Worm (Caenorhabditis elegans) whole organism, L4 larva: ENCODE results near the gene C28A5.6.

Experiments used
- D1046.2 ChIP-seq: fragments of 200-800 bp; sonication (Bioruptor generic); IDR thresholded peaks from 2 replicates; pipeline ENCODE4 v1.3.6; 2022; ENCODE audit warnings: missing genetic modification characterization, missing compliant biosample characterization
- F10B5.3 ChIP-seq: sonication (generic microtip); optimal IDR thresholded peaks from 2 replicates; lab custom pipeline; 2016; ENCODE audit warnings: mild to moderate bottlenecking, missing genetic modification characterization, missing compliant biosample characterization
- F26F4.8 ChIP-seq: fragments of 200-800 bp; sonication (Bioruptor generic); conservative IDR thresholded peaks from 2 replicates; pipeline ENCODE4 v1.3.6; 2022; ENCODE audit warnings: missing genetic modification characterization, missing compliant biosample characterization
- F37D6.2 ChIP-seq: sonication (generic microtip); optimal IDR thresholded peaks from 2 replicates; lab custom pipeline; 2016; ENCODE audit warnings: mild to moderate bottlenecking, missing genetic modification characterization, missing compliant biosample characterization
- F44E2.7 ChIP-seq: fragments of 200-800 bp; sonication (Bioruptor generic); IDR thresholded peaks from 2 replicates; pipeline ENCODE4 v2.1.2; 2022; ENCODE audit warnings: missing genetic modification characterization, missing compliant biosample characterization
- R02D3.7 ChIP-seq: fragments of 150-350 bp; sonication (generic microtip); optimal IDR thresholded peaks from 3 replicates; lab custom pipeline; 2014; ENCODE audit warnings: missing biosample characterization, missing genetic modification characterization
- Y5F2A.4 ChIP-seq: fragments of 200-800 bp; sonication (Bioruptor generic); optimal IDR thresholded peaks from 2 replicates; lab custom pipeline; 2018; ENCODE audit warnings: mild to moderate bottlenecking, missing genetic modification characterization, missing compliant biosample characterization
- Y75B8A.6 ChIP-seq: fragments of 200-800 bp; sonication (Bioruptor generic); IDR thresholded peaks from 2 replicates; pipeline ENCODE4 v1.3.6; 2022; ENCODE audit warnings: missing genetic modification reagents, missing genetic modification characterization, missing compliant biosample characterization
- ZK546.5 ChIP-seq, 2 experiments: sonication (generic microtip); optimal IDR thresholded peaks; 2 replicates each; lab custom pipeline; 2017; ENCODE audit warnings: missing biosample characterization in 2 of 2, missing genetic modification characterization in 2 of 2
- aha-1 ChIP-seq: fragments of 150-350 bp; peaks from one replicate; lab custom pipeline; 2014; ENCODE audit warnings: missing biosample characterization, missing genetic modification characterization
- ama-1 ChIP-seq: fragments of 150-350 bp; optimal IDR thresholded peaks from 2 replicates; lab custom pipeline; 2014; ENCODE audit warnings: inconsistent platforms, mixed read lengths
- attf-4 ChIP-seq: sonication (generic microtip); optimal IDR thresholded peaks from 3 replicates; lab custom pipeline; 2017; ENCODE audit warnings: missing biosample characterization, missing genetic modification characterization
- ceh-32 ChIP-seq: sonication (generic microtip); optimal IDR thresholded peaks from 2 replicates; lab custom pipeline; 2016; ENCODE audit warnings: mild to moderate bottlenecking, missing genetic modification characterization, missing compliant biosample characterization; ENCODE audit not compliant: poor library complexity
- ceh-62 ChIP-seq: sonication (generic microtip); optimal IDR thresholded peaks from 2 replicates; lab custom pipeline; 2017; ENCODE audit warnings: missing biosample characterization, missing genetic modification characterization
- ceh-82 ChIP-seq: sonication (generic microtip); optimal IDR thresholded peaks from 2 replicates; lab custom pipeline; 2017; ENCODE audit warnings: missing biosample characterization, missing genetic modification characterization
- daf-12 ChIP-seq: fragments of 150-350 bp; optimal IDR thresholded peaks from 2 replicates; lab custom pipeline; 2014; ENCODE audit warnings: missing biosample characterization, missing genetic modification reagents, missing genetic modification characterization
- daf-19 ChIP-seq: fragments of 200-800 bp; sonication (Bioruptor generic); conservative IDR thresholded peaks from 2 replicates; pipeline ENCODE4 v1.3.6; 2022; ENCODE audit warnings: missing genetic modification characterization, missing compliant biosample characterization
- daf-8 ChIP-seq: fragments of 200-800 bp; sonication (Bioruptor generic); IDR thresholded peaks from 2 replicates; pipeline ENCODE4 v1.3.6; 2022; ENCODE audit warnings: missing genetic modification characterization, missing compliant biosample characterization
- dmd-8 ChIP-seq: fragments of 200-800 bp; sonication (Bioruptor generic); IDR thresholded peaks from 2 replicates; pipeline ENCODE4 v1.3.6; 2022; ENCODE audit warnings: missing genetic modification characterization, missing compliant biosample characterization
- dpl-1 ChIP-seq: fragments of 150-350 bp; optimal IDR thresholded peaks from 2 replicates; lab custom pipeline; 2014; ENCODE audit warnings: missing biosample characterization, missing genetic modification reagents, missing genetic modification characterization
- duxl-1 ChIP-seq: sonication (generic microtip); optimal IDR thresholded peaks from 2 replicates; lab custom pipeline; 2016; ENCODE audit warnings: mild to moderate bottlenecking, missing genetic modification characterization, moderate library complexity, missing compliant biosample characterization; ENCODE audit not compliant: poor library complexity
- egl-27 ChIP-seq: sonication (generic microtip); optimal IDR thresholded peaks from 3 replicates; lab custom pipeline; 2017; ENCODE audit warnings: missing biosample characterization, missing genetic modification reagents, missing genetic modification characterization
- hlh-11 ChIP-seq: fragments of 200-800 bp; sonication (Bioruptor generic); optimal IDR thresholded peaks from 2 replicates; lab custom pipeline; 2018; ENCODE audit warnings: mild to moderate bottlenecking, missing genetic modification characterization, missing compliant biosample characterization
- hmg-1.1 ChIP-seq: fragments of 200-800 bp; sonication (Bioruptor generic); IDR thresholded peaks from 2 replicates; pipeline ENCODE4 v1.3.6; 2022; ENCODE audit warnings: missing genetic modification reagents, missing genetic modification characterization, missing compliant biosample characterization
- jun-1 ChIP-seq: fragments of 150-350 bp; optimal IDR thresholded peaks from 2 replicates; lab custom pipeline; 2014; ENCODE audit warnings: missing biosample characterization, missing genetic modification reagents, missing genetic modification characterization
- lim-7 ChIP-seq: fragments of 200-800 bp; sonication (Bioruptor generic); IDR thresholded peaks from 2 replicates; pipeline ENCODE4 v1.3.6; 2022; ENCODE audit warnings: missing genetic modification characterization, missing compliant biosample characterization
- lin-1 ChIP-seq: fragments of 200-800 bp; sonication (Bioruptor generic); IDR thresholded peaks from 2 replicates; pipeline ENCODE4 v1.3.6; 2022; ENCODE audit warnings: missing genetic modification reagents, missing genetic modification characterization, missing compliant biosample characterization
- lin-38 ChIP-seq: fragments of 200-800 bp; sonication (Bioruptor generic); IDR thresholded peaks from 2 replicates; pipeline ENCODE4 v1.3.6; 2022; ENCODE audit warnings: missing genetic modification reagents, missing genetic modification characterization, missing compliant biosample characterization
- lin-39 ChIP-seq: fragments of 150-350 bp; optimal IDR thresholded peaks from 2 replicates; lab custom pipeline; 2014; ENCODE audit warnings: missing biosample characterization, missing genetic modification reagents, missing genetic modification characterization
- lsy-2 ChIP-seq, 2 experiments: fragments of 150-350 bp in 1 of 2; sonication (generic microtip) in 1 of 2; optimal IDR thresholded peaks; 2 replicates each; lab custom pipeline; 2014 to 2017; ENCODE audit warnings: missing biosample characterization in 2 of 2, missing genetic modification characterization in 2 of 2
- mdl-1 ChIP-seq, 2 experiments: fragments of 150-350 bp in 1 of 2; sonication (generic microtip) in 1 of 2; optimal IDR thresholded peaks; 2 replicates each; lab custom pipeline; 2014 to 2017; ENCODE audit warnings: missing biosample characterization in 2 of 2, missing genetic modification characterization in 2 of 2
- mep-1 ChIP-seq: fragments of 150-350 bp; sonication (generic microtip); optimal IDR thresholded peaks from 3 replicates; lab custom pipeline; 2014; ENCODE audit warnings: missing biosample characterization, missing genetic modification characterization
- mes-2 ChIP-seq: sonication (generic microtip); optimal IDR thresholded peaks from 2 replicates; lab custom pipeline; 2016; ENCODE audit warnings: missing genotype, mild to moderate bottlenecking, missing genetic modification characterization, missing compliant biosample characterization; ENCODE audit not compliant: poor library complexity, severe bottlenecking
- mxl-2 ChIP-seq: fragments of 200-800 bp; sonication (Bioruptor generic); conservative IDR thresholded peaks from 2 replicates; pipeline ENCODE4 v1.3.6; 2022; ENCODE audit warnings: missing genetic modification reagents, missing genetic modification characterization, missing compliant biosample characterization
- nhr-237 ChIP-seq: sonication (generic microtip); optimal IDR thresholded peaks from 2 replicates; lab custom pipeline; 2017; ENCODE audit warnings: missing biosample characterization, missing genetic modification characterization
- nhr-28 ChIP-seq: fragments of 150-350 bp; optimal IDR thresholded peaks from 2 replicates; lab custom pipeline; 2014; ENCODE audit warnings: missing biosample characterization, missing genetic modification characterization
- nhr-41 ChIP-seq: fragments of 200-800 bp; sonication (Bioruptor generic); IDR thresholded peaks from 2 replicates; pipeline ENCODE4 v1.3.6; 2022; ENCODE audit warnings: missing genetic modification reagents, missing genetic modification characterization, missing compliant biosample characterization
- nhr-42 ChIP-seq: fragments of 200-800 bp; sonication (Bioruptor generic); IDR thresholded peaks from 2 replicates; pipeline ENCODE4 v1.3.6; 2022; ENCODE audit warnings: missing genetic modification characterization, missing compliant biosample characterization
- nhr-6 ChIP-seq: fragments of 150-350 bp; optimal IDR thresholded peaks from 2 replicates; lab custom pipeline; 2014; ENCODE audit warnings: missing biosample characterization, missing genetic modification characterization
- nhr-76 ChIP-seq: fragments of 150-350 bp; optimal IDR thresholded peaks from 2 replicates; lab custom pipeline; 2014; ENCODE audit warnings: missing biosample characterization, missing genetic modification characterization
- pha-4 ChIP-seq, 2 experiments: fragments of 150-350 bp in 1 of 2; fragments of 200-800 bp in 1 of 2; sonication (Bioruptor generic) in 1 of 2; IDR thresholded peaks in 1 of 2; optimal IDR thresholded peaks in 1 of 2; 2 replicates each; pipeline versions ENCODE4 v1.3.6 to Lab custom; 2014 to 2022; ENCODE audit warnings: missing genetic modification characterization in 2 of 2, missing genetic modification reagents in 2 of 2, missing biosample characterization in 1 of 2, missing compliant biosample characterization in 1 of 2
- php-3 ChIP-seq: fragments of 200-800 bp; sonication (Bioruptor generic); IDR thresholded peaks from 2 replicates; pipeline ENCODE4 v1.3.6; 2022; ENCODE audit warnings: missing genetic modification reagents, missing genetic modification characterization, missing compliant biosample characterization
- pqm-1 ChIP-seq: sonication (generic microtip); optimal IDR thresholded peaks from 2 replicates; lab custom pipeline; 2017; ENCODE audit warnings: missing biosample characterization, missing genetic modification characterization
- saeg-2 ChIP-seq: fragments of 200-800 bp; sonication (Bioruptor generic); IDR thresholded peaks from 2 replicates; pipeline ENCODE4 v1.3.6; 2022; ENCODE audit warnings: missing genetic modification reagents, missing genetic modification characterization, missing compliant biosample characterization
- set-16 ChIP-seq: fragments of 200-800 bp; sonication (Bioruptor generic); IDR thresholded peaks from 2 replicates; pipeline ENCODE4 v1.3.6; 2022; ENCODE audit warnings: missing genetic modification reagents, missing genetic modification characterization, missing compliant biosample characterization
- skn-1 ChIP-seq: fragments of 150-350 bp; optimal IDR thresholded peaks from 2 replicates; lab custom pipeline; 2014; ENCODE audit warnings: missing biosample characterization, missing genetic modification characterization
- snpc-4 ChIP-seq: fragments of 150-350 bp; optimal IDR thresholded peaks from 2 replicates; lab custom pipeline; 2014; ENCODE audit warnings: missing biosample characterization, missing genetic modification characterization
- spr-1 ChIP-seq: sonication (generic microtip); optimal IDR thresholded peaks from 2 replicates; lab custom pipeline; 2016; ENCODE audit warnings: mild to moderate bottlenecking, missing genetic modification characterization, missing compliant biosample characterization
- tra-1 ChIP-seq: fragments of 200-800 bp; sonication (Bioruptor generic); IDR thresholded peaks from 2 replicates; pipeline ENCODE4 v1.3.6; 2022; ENCODE audit warnings: missing genetic modification reagents, missing genetic modification characterization, missing compliant biosample characterization
- zfp-3 ChIP-seq: fragments of 200-800 bp; sonication (Bioruptor generic); conservative IDR thresholded peaks from 2 replicates; pipeline ENCODE4 v1.3.6; 2022; ENCODE audit warnings: missing genetic modification reagents, missing genetic modification characterization, missing compliant biosample characterization
- zip-2 ChIP-seq: fragments of 150-350 bp; optimal IDR thresholded peaks from 2 replicates; lab custom pipeline; 2014; ENCODE audit warnings: missing biosample characterization, missing genetic modification characterization
- ztf-7 ChIP-seq: fragments of 150-350 bp; optimal IDR thresholded peaks from 2 replicates; lab custom pipeline; 2014; ENCODE audit warnings: missing biosample characterization, missing genetic modification characterization

C28A5.6 gene

DNA sequence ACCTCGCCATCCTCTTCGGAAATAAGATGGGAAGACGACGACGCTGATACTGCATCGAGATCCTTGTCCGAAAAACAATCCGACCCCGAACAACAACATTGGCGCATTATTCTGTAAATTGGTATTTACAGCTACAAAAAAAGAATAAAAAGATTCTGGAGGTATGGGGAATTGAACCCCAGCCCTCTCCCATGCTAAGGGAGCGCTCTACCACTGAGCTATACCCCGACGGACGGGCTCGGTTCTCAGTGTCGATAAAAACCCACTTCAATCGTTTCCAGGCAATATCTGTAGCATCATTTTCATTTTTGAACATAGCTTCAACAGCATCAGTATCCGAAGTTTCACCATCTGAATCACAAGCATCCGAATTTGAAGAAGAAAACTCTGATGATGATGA lies 505 bp downstream of the C28A5.6 start (continued):
- TF ChIP-seq Y5F2A.4 (GFP tag; lab: Kevin White, UChicago) (no peak), ztf-7 (tag; lab: Kevin White, UChicago) (no peak), D1046.2 (GFP tag; lab: Robert Waterston, UW) (0 out of 2 replicates have a peak, but pooled peaks have one; percentile 58), nhr-76 (tag; lab: Kevin White, UChicago) (no peak), mes-2 (tag; lab: Kevin White, UChicago) (peak; percentile 52), ceh-62 (no peak), lim-7 (peak; percentile 79), tra-1 (GFP tag; lab: Robert Waterston, UW) (peak; percentile 32; the same call in 1 of the 2 replicates), pqm-1 (no peak), daf-8 (GFP tag; lab: Robert Waterston, UW) (no peak), jun-1 (no peak), php-3 (GFP tag; lab: Robert Waterston, UW) (no peak), Y75B8A.6 (GFP tag; lab: Robert Waterston, UW) (no peak), daf-12 (tag; lab: Kevin White, UChicago) (no peak), nhr-42 (GFP tag; lab: Robert Waterston, UW) (no peak), aha-1 (tag; lab: Kevin White, UChicago) (peak; percentile 63), ceh-82 (tag; lab: Kevin White, UChicago) (no peak), mep-1 (no peak), dpl-1 (GFP tag; lab: Kevin White, UChicago) (no peak), lin-1 (GFP tag; lab: Robert Waterston, UW) (peak; percentile 78; the same call in 1 of the 2 replicates), lin-38 (GFP tag; lab: Robert Waterston, UW) (peak; percentile 64), egl-27 (no peak), dmd-8 (GFP tag; lab: Robert Waterston, UW) (peak; percentile 74; the same call in 1 of the 2 replicates), pha-4 (GFP tag; IDR thresholded peaks at IDR 0.05; lab: Robert Waterston, UW) (peak; percentile 78; the same call in 1 of the 2 replicates), pha-4 (tag; optimal IDR thresholded peaks at IDR 0.05; lab: Kevin White, UChicago) (no peak), lin-39 (no peak), zip-2 (tag; lab: Kevin White, UChicago) (no peak), ceh-32 (tag; lab: Kevin White, UChicago) (no peak), mxl-2 (GFP tag; lab: Robert Waterston, UW) (no peak), F10B5.3 (tag; lab: Kevin White, UChicago) (no peak), hmg-1.1 (GFP tag; lab: Robert Waterston, UW) (no peak; the same call in 1 of the 2 replicates), duxl-1 (tag; lab: Kevin White, UChicago) (no peak), nhr-237 (no peak), lsy-2 (tag; optimal IDR thresholded peaks at IDR 0.05; lab: Kevin White, UChicago) (no peak), R02D3.7 (no peak), set-16 (GFP tag; lab: Robert Waterston, UW) (no peak), ama-1 (lab: Kevin White, UChicago) (no peak), nhr-41 (GFP tag; lab: Robert Waterston, UW) (no peak), F26F4.8 (peak; percentile 60; the same call in 1 of the 2 replicates), F44E2.7 (GFP tag; lab: Robert Waterston, UW) (peak; percentile 81; the same call in 1 of the 2 replicates), nhr-28 (tag; lab: Kevin White, UChicago) (no peak), skn-1 (tag; lab: Kevin White, UChicago) (no peak), mdl-1 (tag; optimal IDR thresholded peaks at IDR 0.05; lab: Kevin White, UChicago) (no peak), F37D6.2 (no peak), hlh-11 (tag; lab: Kevin White, UChicago) (peak; percentile 10), ZK546.5 (tag; optimal IDR thresholded peaks at IDR 0.05; lab: Kevin White, UChicago) (no peak), nhr-6 (no peak), daf-19 (GFP tag; lab: Robert Waterston, UW) (peak; percentile 86), zfp-3 (GFP tag; lab: Robert Waterston, UW) (0 out of 2 replicates have a peak, but pooled peaks have one; percentile 27), snpc-4 (tag; lab: Kevin White, UChicago) (peak; percentile 21), saeg-2 (GFP tag; lab: Robert Waterston, UW) (no peak), spr-1 (tag; lab: Kevin White, UChicago) (peak; percentile 9), attf-4 (tag; lab: Kevin White, UChicago) (no peak)
